Fruit fly (Drosophila melanogaster) whole organism, embryonic: ENCODE measurements around the gene CtsF.

ENCODE experiments used
- Asciz ChIP-seq: fragments of 200-800 bp; sonication (Bioruptor generic); optimal IDR thresholded peaks from 2 replicates; lab custom pipeline; 2017; ENCODE audit warnings: missing biosample characterization, mild to moderate bottlenecking, missing genetic modification characterization, missing genetic modification reagents
- B-H2 ChIP-seq: fragments of 200-800 bp; sonication (Bioruptor generic); optimal IDR thresholded peaks from 2 replicates; lab custom pipeline; 2018; ENCODE audit warnings: missing biosample characterization, mild to moderate bottlenecking, missing genetic modification characterization
- CG10366 ChIP-seq: fragments of 200-800 bp; sonication (Bioruptor generic); IDR thresholded peaks from 2 replicates; pipeline ENCODE4 v1.3.6; 2022; ENCODE audit warnings: missing biosample characterization, missing genetic modification characterization
- CG10654 ChIP-seq: fragments of 200-800 bp; sonication (Bioruptor generic); optimal IDR thresholded peaks from 2 replicates; lab custom pipeline; 2016; ENCODE audit warnings: missing biosample characterization, missing genetic modification characterization
- CG11398 ChIP-seq: fragments of 200-800 bp; sonication (Bioruptor generic); optimal IDR thresholded peaks from 2 replicates; lab custom pipeline; 2016; ENCODE audit warnings: missing biosample characterization, missing genetic modification characterization
- CG11456 ChIP-seq: fragments of 200-800 bp; sonication (Bioruptor generic); IDR thresholded peaks from 3 replicates; pipeline ENCODE4 v1.3.6; 2022; ENCODE audit warnings: missing biosample characterization, missing genetic modification characterization
- CG11695 ChIP-seq: fragments of 200-800 bp; sonication (Bioruptor generic); IDR thresholded peaks from 3 replicates; pipeline ENCODE4 v1.3.6; 2022; ENCODE audit warnings: missing biosample characterization, missing genetic modification characterization
- CG12769 ChIP-seq: fragments of 200-800 bp; sonication (Bioruptor generic); optimal IDR thresholded peaks from 2 replicates; lab custom pipeline; 2019; ENCODE audit warnings: missing biosample characterization, mild to moderate bottlenecking, missing genetic modification characterization, moderate library complexity
- CG13775 ChIP-seq: fragments of 200-800 bp; sonication (Bioruptor generic); optimal IDR thresholded peaks from 3 replicates; lab custom pipeline; 2017; ENCODE audit warnings: missing biosample characterization, mild to moderate bottlenecking, missing genetic modification characterization
- CG15269 ChIP-seq: fragments of 200-800 bp; sonication (Bioruptor generic); optimal IDR thresholded peaks from 2 replicates; lab custom pipeline; 2018; ENCODE audit warnings: missing biosample characterization, mild to moderate bottlenecking, missing genetic modification characterization, moderate library complexity
- CG1529 ChIP-seq: fragments of 200-800 bp; sonication (Bioruptor generic); optimal IDR thresholded peaks from 3 replicates; lab custom pipeline; 2018; ENCODE audit warnings: missing biosample characterization, missing genetic modification characterization
- CG15479 ChIP-seq: fragments of 200-800 bp; sonication (Bioruptor generic); optimal IDR thresholded peaks from 3 replicates; lab custom pipeline; 2019; ENCODE audit warnings: missing biosample characterization, mild to moderate bottlenecking, missing genetic modification characterization, moderate library complexity
- CG17612 ChIP-seq: fragments of 200-800 bp; sonication (Bioruptor generic); IDR thresholded peaks from 2 replicates; pipeline ENCODE4 v1.3.6; 2022; ENCODE audit warnings: missing biosample characterization, missing genetic modification characterization
- CG17829 ChIP-seq: fragments of 200-800 bp; optimal IDR thresholded peaks from 2 replicates; lab custom pipeline; 2019; ENCODE audit warnings: missing biosample characterization, mild to moderate bottlenecking, missing genetic modification characterization, moderate library complexity
- CG18011 ChIP-seq: fragments of 200-800 bp; sonication (Bioruptor generic); optimal IDR thresholded peaks from 2 replicates; lab custom pipeline; 2017; ENCODE audit warnings: missing biosample characterization, missing genetic modification characterization, mild to moderate bottlenecking, moderate library complexity, missing genotype
- CG34376 ChIP-seq: fragments of 200-800 bp; sonication (Bioruptor generic); optimal IDR thresholded peaks from 2 replicates; lab custom pipeline; 2018; ENCODE audit warnings: missing biosample characterization, mild to moderate bottlenecking, missing genetic modification characterization
- CG4282 ChIP-seq: fragments of 200-800 bp; sonication (Bioruptor generic); optimal IDR thresholded peaks from 2 replicates; lab custom pipeline; 2016; ENCODE audit warnings: missing biosample characterization, missing genetic modification characterization
- CG5180 ChIP-seq: fragments of 200-800 bp; sonication (Bioruptor generic); optimal IDR thresholded peaks from 3 replicates; lab custom pipeline; 2017; ENCODE audit warnings: missing biosample characterization, missing genetic modification characterization, mild to moderate bottlenecking, moderate library complexity, missing genetic modification reagents
- CG5953 ChIP-seq: fragments of 200-800 bp; sonication (Bioruptor generic); IDR thresholded peaks from 2 replicates; pipeline ENCODE4 v1.3.6; 2022; ENCODE audit warnings: missing biosample characterization, missing genetic modification characterization
- CG8944 ChIP-seq: fragments of 200-800 bp; sonication (Bioruptor generic); optimal IDR thresholded peaks from 3 replicates; lab custom pipeline; 2016; ENCODE audit warnings: missing biosample characterization, missing genetic modification characterization
- CG9609 ChIP-seq: fragments of 200-800 bp; sonication (Bioruptor generic); optimal IDR thresholded peaks from 3 replicates; lab custom pipeline; 2016; ENCODE audit warnings: missing biosample characterization, missing genetic modification characterization
- CkIIα-i1 ChIP-seq: fragments of 200-800 bp; sonication (Bioruptor generic); IDR thresholded peaks from 2 replicates; pipeline ENCODE4 v1.3.6; 2022; ENCODE audit warnings: missing biosample characterization, missing genetic modification characterization
- Dip3 ChIP-seq: fragments of 200-800 bp; sonication (Bioruptor generic); optimal IDR thresholded peaks from 3 replicates; lab custom pipeline; 2016; ENCODE audit warnings: missing biosample characterization, missing genetic modification characterization
- H2.0 ChIP-seq: fragments of 200-800 bp; sonication (Bioruptor generic); IDR thresholded peaks from 2 replicates; pipeline ENCODE4 v1.3.6; 2022; ENCODE audit warnings: missing biosample characterization, missing genetic modification characterization
- Hey ChIP-seq: fragments of 200-800 bp; sonication (Bioruptor generic); optimal IDR thresholded peaks from 3 replicates; lab custom pipeline; 2018; ENCODE audit warnings: missing biosample characterization, mild to moderate bottlenecking, missing genetic modification characterization
- Kr ChIP-seq: fragments of 200-800 bp; sonication (Bioruptor generic); optimal IDR thresholded peaks from 2 replicates; lab custom pipeline; 2017; ENCODE audit warnings: missing biosample characterization, mild to moderate bottlenecking, missing genetic modification characterization
- MTF-1 ChIP-seq: fragments of 200-800 bp; sonication (Bioruptor generic); optimal IDR thresholded peaks from 2 replicates; lab custom pipeline; 2018; ENCODE audit warnings: missing biosample characterization, mild to moderate bottlenecking, missing genetic modification characterization, borderline replicate concordance
- Nf-YC ChIP-seq: fragments of 200-800 bp; optimal IDR thresholded peaks from 3 replicates; lab custom pipeline; 2019; ENCODE audit warnings: missing biosample characterization, mild to moderate bottlenecking, missing genetic modification characterization, moderate library complexity
- Poxn ChIP-seq: fragments of 200-800 bp; sonication (Bioruptor generic); IDR thresholded peaks from 2 replicates; pipeline ENCODE4 v1.3.6; 2022; ENCODE audit warnings: missing biosample characterization, missing genetic modification characterization
- Ravus ChIP-seq: fragments of 200-800 bp; sonication (Bioruptor generic); IDR thresholded peaks from 2 replicates; pipeline ENCODE4 v1.3.6; 2022; ENCODE audit warnings: missing biosample characterization, missing genetic modification characterization
- Sox102F ChIP-seq: fragments of 200-800 bp; sonication (Bioruptor generic); optimal IDR thresholded peaks from 2 replicates; lab custom pipeline; 2018; ENCODE audit warnings: missing biosample characterization, mild to moderate bottlenecking, missing genetic modification characterization, moderate library complexity
- Sry-β ChIP-seq: fragments of 200-800 bp; sonication (Bioruptor generic); optimal IDR thresholded peaks from 2 replicates; lab custom pipeline; 2018; ENCODE audit warnings: missing biosample characterization, mild to moderate bottlenecking, missing genetic modification characterization, moderate library complexity
- al ChIP-seq: fragments of 200-800 bp; sonication (Bioruptor generic); IDR thresholded peaks from 2 replicates; pipeline ENCODE4 v1.3.6; 2022; ENCODE audit warnings: missing biosample characterization, missing genetic modification characterization
- bcd ChIP-seq: fragments of 200-800 bp; sonication (Bioruptor generic); optimal IDR thresholded peaks from 2 replicates; lab custom pipeline; 2017; ENCODE audit warnings: missing biosample characterization, mild to moderate bottlenecking, missing genetic modification characterization
- cg ChIP-seq: fragments of 200-800 bp; sonication (Bioruptor generic); optimal IDR thresholded peaks from 3 replicates; lab custom pipeline; 2019; ENCODE audit warnings: missing biosample characterization, mild to moderate bottlenecking, missing genetic modification characterization, moderate library complexity
- disco-r ChIP-seq: fragments of 200-800 bp; sonication (Bioruptor generic); optimal IDR thresholded peaks from 2 replicates; lab custom pipeline; 2016; ENCODE audit warnings: missing biosample characterization, missing genetic modification characterization
- dm ChIP-seq: fragments of 200-800 bp; sonication (Bioruptor generic); optimal IDR thresholded peaks from 3 replicates; lab custom pipeline; 2016; ENCODE audit warnings: missing biosample characterization, missing genetic modification characterization
- dysf ChIP-seq: fragments of 200-800 bp; sonication (Bioruptor generic); IDR thresholded peaks from 3 replicates; pipeline ENCODE4 v1.3.6; 2022; ENCODE audit warnings: missing biosample characterization, missing genetic modification characterization
- eve ChIP-seq, 2 experiments: fragments of >200 bp; optimal IDR thresholded peaks; 2 replicates each; lab custom pipeline; 2017; ENCODE audit warnings: missing biosample characterization in 2 of 2, missing genetic modification characterization in 2 of 2
- gcm2 ChIP-seq: fragments of 200-800 bp; sonication (Bioruptor generic); optimal IDR thresholded peaks from 2 replicates; lab custom pipeline; 2016; ENCODE audit warnings: missing biosample characterization, missing genetic modification characterization
- gem ChIP-seq: fragments of 200-800 bp; sonication (Bioruptor generic); optimal IDR thresholded peaks from 2 replicates; lab custom pipeline; 2019; ENCODE audit warnings: missing biosample characterization, mild to moderate bottlenecking, missing genetic modification characterization, moderate library complexity
- insv ChIP-seq, 2 experiments: fragments of 200-800 bp; sonication (Bioruptor generic); optimal IDR thresholded peaks; 3 replicates each; lab custom pipeline; 2016 to 2018; ENCODE audit warnings: missing biosample characterization in 2 of 2, missing genetic modification characterization in 2 of 2
- ken ChIP-seq: fragments of 200-800 bp; sonication (Bioruptor generic); IDR thresholded peaks from 3 replicates; pipeline ENCODE4 v1.3.6; 2022; ENCODE audit warnings: missing biosample characterization, missing genetic modification characterization
- mam ChIP-seq: fragments of 200-800 bp; sonication (Bioruptor generic); optimal IDR thresholded peaks from 3 replicates; lab custom pipeline; 2016; ENCODE audit warnings: missing biosample characterization, missing genetic modification characterization
- repo ChIP-seq: fragments of 200-800 bp; sonication (Bioruptor generic); optimal IDR thresholded peaks from 2 replicates; lab custom pipeline; 2016; ENCODE audit warnings: missing biosample characterization, missing genetic modification characterization
- ro ChIP-seq: fragments of 200-800 bp; sonication (Bioruptor generic); IDR thresholded peaks from 2 replicates; pipeline ENCODE4 v1.3.6; 2022; ENCODE audit warnings: missing biosample characterization, missing genetic modification characterization
- salm ChIP-seq: fragments of 200-800 bp; sonication (Bioruptor generic); optimal IDR thresholded peaks from 2 replicates; lab custom pipeline; 2018; ENCODE audit warnings: missing biosample characterization, mild to moderate bottlenecking, missing genetic modification characterization
- scrt ChIP-seq: fragments of 200-800 bp; sonication (Bioruptor generic); optimal IDR thresholded peaks from 2 replicates; lab custom pipeline; 2018; ENCODE audit warnings: missing biosample characterization, mild to moderate bottlenecking, missing genetic modification characterization, moderate library complexity
- sens ChIP-seq: fragments of 200-800 bp; sonication (Bioruptor generic); peaks from one replicate; lab custom pipeline; 2016; ENCODE audit warnings: missing biosample characterization, missing genetic modification characterization

The CtsF gene

DNA sequence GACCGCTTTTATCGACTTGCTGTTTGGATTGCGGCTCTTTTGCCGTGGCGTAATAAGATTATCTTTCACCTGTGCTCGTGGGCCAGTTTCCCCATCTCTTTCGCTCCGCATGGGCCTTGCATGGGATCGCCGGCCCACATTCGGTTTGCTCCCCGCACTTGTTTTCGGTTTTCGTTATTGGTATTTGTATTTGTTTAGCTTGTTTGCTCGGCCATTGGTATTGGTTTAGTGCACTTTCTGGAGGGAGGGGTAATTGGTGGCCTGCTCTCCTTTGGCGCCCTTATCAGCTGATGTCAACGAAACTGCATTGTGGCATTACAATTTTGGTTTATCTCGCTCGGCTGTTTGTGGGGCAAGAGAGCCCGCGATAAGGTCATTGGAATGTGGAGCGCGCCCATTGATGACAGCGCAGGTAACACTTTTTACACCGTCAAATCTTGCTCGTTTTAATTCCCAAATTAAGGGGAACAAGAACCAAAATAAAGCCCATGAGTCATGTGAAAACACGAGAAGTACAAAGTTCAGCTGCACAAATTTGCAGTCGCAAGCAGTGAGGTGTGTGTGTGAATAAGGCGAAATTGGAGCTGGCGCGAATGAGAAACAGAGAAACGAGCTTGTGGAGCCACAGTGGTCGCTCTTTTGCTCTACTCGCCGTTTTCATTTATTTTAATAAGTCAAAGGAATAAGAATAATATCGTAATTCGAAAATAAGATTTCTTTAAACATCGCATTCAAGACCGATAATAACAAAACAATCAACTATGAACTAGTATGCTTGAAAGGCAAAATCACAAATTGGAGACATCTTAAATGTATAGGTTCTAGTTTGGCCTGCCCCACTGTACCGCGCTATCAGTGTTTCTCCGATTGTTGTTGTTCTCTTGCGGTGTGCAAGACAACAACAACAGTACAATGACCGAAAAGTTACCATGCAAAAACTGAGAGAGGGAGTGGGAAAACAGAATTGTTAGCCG, 35.9 kb downstream of the CtsF start (continued):
- TF ChIP-seq CkIIα-i1 (GFP tag; lab: Robert Waterston, UW) (no peak), CG12769 (tag; lab: Kevin White, UChicago) (peak; percentile 81), Hey (tag; lab: Kevin White, UChicago) (peak; percentile 91), ro (GFP tag; lab: Robert Waterston, UW) (peak; percentile 79), CG9609 (GFP tag; lab: Kevin White, UChicago) (peak; percentile 97), insv (GFP tag; optimal IDR thresholded peaks at IDR 0.05; lab: Kevin White, UChicago) (peak; percentile 78 to 82), gcm2 (GFP tag; lab: Kevin White, UChicago) (peak; percentile 89), Dip3 (GFP tag; lab: Kevin White, UChicago) (peak; percentile 63), CG5953 (GFP tag; lab: Robert Waterston, UW) (peak; percentile 98), CG4282 (peak; percentile 96), Sox102F (GFP tag; lab: Kevin White, UChicago) (peak; percentile 96), CG11398 (GFP tag; lab: Kevin White, UChicago) (peak; percentile 100), CG10366 (GFP tag; lab: Robert Waterston, UW) (peak; percentile 88), dysf (peak; percentile 78), CG11695 (GFP tag; lab: Robert Waterston, UW) (peak; percentile 91), gem (tag; lab: Kevin White, UChicago) (peak; percentile 96), bcd (peak; percentile 97), CG8944 (GFP tag; lab: Kevin White, UChicago) (peak; percentile 99), dm (GFP tag; lab: Kevin White, UChicago) (peak; percentile 96), MTF-1 (GFP tag; lab: Kevin White, UChicago) (peak; percentile 99), salm (tag; lab: Kevin White, UChicago) (peak; percentile 95), Kr (GFP tag; lab: Kevin White, UChicago) (peak; percentile 100), CG17612 (GFP tag; lab: Robert Waterston, UW) (peak; percentile 87), sens (GFP tag; lab: Kevin White, UChicago) (peak; percentile 100), CG5180 (peak; percentile 94), repo (GFP tag; lab: Kevin White, UChicago) (peak; percentile 99), al (GFP tag; lab: Robert Waterston, UW) (no peak), disco-r (GFP tag; lab: Kevin White, UChicago) (peak; percentile 98), CG13775 (GFP tag; lab: Kevin White, UChicago) (peak; percentile 95), CG15479 (peak; percentile 82), ken (GFP tag; lab: Robert Waterston, UW) (peak; percentile 98), Sry-β (GFP tag; lab: Kevin White, UChicago) (peak; percentile 84), eve (GFP tag; optimal IDR thresholded peaks at IDR 0.05; lab: Kevin White, UChicago) (peak in 1 of 2 experiments; percentile 25), B-H2 (no peak), CG34376 (GFP tag; lab: Kevin White, UChicago) (no peak), Poxn (GFP tag; lab: Robert Waterston, UW) (no peak), CG1529 (GFP tag; lab: Kevin White, UChicago) (peak; percentile 99), Nf-YC (peak; percentile 1), CG17829 (tag; lab: Kevin White, UChicago) (peak; percentile 92), H2.0 (GFP tag; lab: Robert Waterston, UW) (peak; percentile 82), CG15269 (tag; lab: Kevin White, UChicago) (peak; percentile 81), Ravus (GFP tag; lab: Robert Waterston, UW) (peak; percentile 52), CG10654 (GFP tag; lab: Kevin White, UChicago) (peak; percentile 99), mam (GFP tag; lab: Kevin White, UChicago) (peak; percentile 82), Asciz (peak; percentile 100), scrt (GFP tag; lab: Kevin White, UChicago) (peak; percentile 85), CG18011 (peak; percentile 76), CG11456 (GFP tag; lab: Robert Waterston, UW) (peak; percentile 89), cg (GFP tag; lab: Kevin White, UChicago) (peak; percentile 56)
